Worm (Caenorhabditis elegans) whole organism, midembryonic: ENCODE data around the gene F35C11.7.

ENCODE experiments used
- T22C8.4 ChIP-seq: fragments of 200-800 bp; sonication (Bioruptor generic); IDR thresholded peaks from 2 replicates; pipeline ENCODE4 v1.3.6; 2022; ENCODE audit warnings: missing genetic modification characterization, missing compliant biosample characterization
- cog-1 ChIP-seq: sonication (generic microtip); optimal IDR thresholded peaks from 2 replicates; lab custom pipeline; 2016; ENCODE audit warnings: missing genetic modification characterization, missing compliant biosample characterization
- flt-1 ChIP-seq: fragments of 200-800 bp; sonication (Bioruptor generic); IDR thresholded peaks from 2 replicates; pipeline ENCODE4 v1.3.6; 2022; ENCODE audit warnings: missing genetic modification characterization, missing compliant biosample characterization
- klf-2 ChIP-seq: fragments of 200-800 bp; sonication (Bioruptor generic); conservative IDR thresholded peaks from 2 replicates; pipeline ENCODE4 v1.3.6; 2022; ENCODE audit warnings: missing genetic modification reagents, missing genetic modification characterization, missing compliant biosample characterization
- med-1 ChIP-seq: sonication (generic microtip); optimal IDR thresholded peaks from 2 replicates; lab custom pipeline; 2017; ENCODE audit warnings: missing genetic modification characterization, mild to moderate bottlenecking, missing compliant biosample characterization, antibody characterized with exemption, missing genetic modification reagents; ENCODE audit not compliant: insufficient read depth
- ref-1 ChIP-seq: fragments of 200-800 bp; sonication (Bioruptor generic); conservative IDR thresholded peaks from 2 replicates; pipeline ENCODE4 v1.3.6; 2022; ENCODE audit warnings: missing genetic modification reagents, missing genetic modification characterization, missing compliant biosample characterization
- tab-1 ChIP-seq: fragments of 200-800 bp; sonication (Bioruptor generic); IDR thresholded peaks from 2 replicates; pipeline ENCODE4 v1.3.6; 2022; ENCODE audit warnings: missing genetic modification characterization, missing compliant biosample characterization
- ztf-23 ChIP-seq: fragments of 200-800 bp; sonication (Bioruptor generic); IDR thresholded peaks from 2 replicates; pipeline ENCODE4 v1.3.6; 2022; ENCODE audit warnings: missing genetic modification reagents, missing genetic modification characterization, missing compliant biosample characterization
- ztf-29 ChIP-seq: fragments of 200-800 bp; sonication (Bioruptor generic); IDR thresholded peaks from 2 replicates; pipeline ENCODE4 v1.3.6; 2022; ENCODE audit warnings: missing genetic modification reagents, missing genetic modification characterization, missing compliant biosample characterization

The F35C11.7 gene

ce11 chrII:8223422-8223821, 32.7 kb upstream of the F35C11.7 start:
- no peak for TF ChIP-seq med-1 (GFP tag; lab: Kevin White, UChicago)
- TF ChIP-seq flt-1 (GFP tag; lab: Robert Waterston, UW): no peak
- no peak for TF ChIP-seq cog-1 (tag; lab: Kevin White, UChicago)
- no peak for TF ChIP-seq ztf-23 (GFP tag; lab: Robert Waterston, UW)
- no peak for TF ChIP-seq ztf-29 (GFP tag; lab: Robert Waterston, UW)
- TF ChIP-seq ref-1: no peak
- no peak for TF ChIP-seq klf-2
- TF ChIP-seq T22C8.4 (GFP tag; lab: Robert Waterston, UW): no peak
- TF ChIP-seq tab-1 (GFP tag; lab: Robert Waterston, UW): no peak

DNA sequence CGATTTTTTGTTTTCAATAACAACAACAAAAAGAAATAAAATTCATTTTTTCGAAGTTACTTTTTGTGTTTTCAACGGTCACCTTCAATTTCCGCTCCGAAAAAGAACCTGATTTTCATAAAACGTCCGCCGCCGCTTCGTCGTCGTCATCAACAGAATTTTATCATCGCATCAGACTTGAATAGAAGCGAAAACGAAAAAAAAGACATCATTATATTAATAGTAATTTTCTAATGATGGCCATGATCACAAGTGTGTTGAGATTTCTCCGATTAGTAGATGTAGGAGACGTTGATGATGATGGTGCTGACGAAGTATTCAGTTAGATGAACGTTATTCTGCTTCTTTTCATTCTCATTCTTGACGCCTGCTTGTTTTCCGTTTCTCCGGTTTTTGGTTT, 32.2 kb upstream of the F35C11.7 start:
- TF ChIP-seq tab-1 (GFP tag; lab: Robert Waterston, UW) (no peak), ztf-23 (GFP tag; lab: Robert Waterston, UW) (no peak), flt-1 (GFP tag; lab: Robert Waterston, UW) (no peak), cog-1 (tag; lab: Kevin White, UChicago) (no peak), T22C8.4 (GFP tag; lab: Robert Waterston, UW) (no peak), klf-2 (no peak), ztf-29 (GFP tag; lab: Robert Waterston, UW) (no peak), ref-1 (no peak), med-1 (GFP tag; lab: Kevin White, UChicago) (no peak)

ce11 chrII:8224623-8225022, 31.5 kb upstream of the F35C11.7 start:
- TF ChIP-seq med-1 (GFP tag; lab: Kevin White, UChicago) (no peak), ztf-23 (GFP tag; lab: Robert Waterston, UW) (no peak), T22C8.4 (GFP tag; lab: Robert Waterston, UW) (no peak), ztf-29 (GFP tag; lab: Robert Waterston, UW) (no peak), tab-1 (GFP tag; lab: Robert Waterston, UW) (no peak), ref-1 (no peak), cog-1 (tag; lab: Kevin White, UChicago) (no peak)

ce11 chrII:8225347-8225746, 30.8 kb upstream of the F35C11.7 start:
- TF ChIP-seq T22C8.4 (GFP tag; lab: Robert Waterston, UW) (no peak), flt-1 (GFP tag; lab: Robert Waterston, UW) (no peak), tab-1 (GFP tag; lab: Robert Waterston, UW) (no peak), med-1 (GFP tag; lab: Kevin White, UChicago) (no peak), klf-2 (no peak), ztf-23 (GFP tag; lab: Robert Waterston, UW) (no peak), ztf-29 (GFP tag; lab: Robert Waterston, UW) (no peak), ref-1 (no peak), cog-1 (tag; lab: Kevin White, UChicago) (no peak)

ce11 chrII:8225914-8226313, 30.2 kb upstream of the F35C11.7 start:
- no peak for TF ChIP-seq ref-1
- TF ChIP-seq med-1 (GFP tag; lab: Kevin White, UChicago): no peak
- TF ChIP-seq tab-1 (GFP tag; lab: Robert Waterston, UW): no peak
- no peak for TF ChIP-seq flt-1 (GFP tag; lab: Robert Waterston, UW)
- no peak for TF ChIP-seq klf-2
- no peak for TF ChIP-seq ztf-23 (GFP tag; lab: Robert Waterston, UW)
- no peak for TF ChIP-seq ztf-29 (GFP tag; lab: Robert Waterston, UW)
- no peak for TF ChIP-seq cog-1 (tag; lab: Kevin White, UChicago)
- TF ChIP-seq T22C8.4 (GFP tag; lab: Robert Waterston, UW): no peak

DNA sequence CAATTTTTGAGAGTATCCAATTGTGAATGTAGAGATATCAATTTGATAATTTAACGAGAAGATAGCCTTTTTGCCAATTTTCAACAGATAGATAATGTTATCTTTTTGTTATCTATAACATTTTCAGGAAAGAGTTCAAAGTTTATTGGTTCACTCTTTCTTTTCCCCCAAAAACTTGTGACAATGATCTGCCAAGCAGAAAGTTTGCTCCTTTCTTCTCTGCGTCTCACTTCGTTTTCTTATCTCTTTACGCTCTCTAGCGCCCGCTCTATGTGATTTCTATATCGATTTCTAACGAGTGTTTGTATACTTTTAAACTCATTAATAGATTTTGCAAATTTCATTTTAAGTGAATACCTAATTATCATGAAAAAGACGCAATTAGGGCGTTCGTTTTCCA, 29.6 kb upstream of the F35C11.7 start:
- TF ChIP-seq med-1 (GFP tag; lab: Kevin White, UChicago) (no peak), cog-1 (tag; lab: Kevin White, UChicago) (no peak), ref-1 (no peak), ztf-23 (GFP tag; lab: Robert Waterston, UW) (no peak), tab-1 (GFP tag; lab: Robert Waterston, UW) (no peak), T22C8.4 (GFP tag; lab: Robert Waterston, UW) (no peak), ztf-29 (GFP tag; lab: Robert Waterston, UW) (no peak), klf-2 (no peak), flt-1 (GFP tag; lab: Robert Waterston, UW) (no peak)

ce11 chrII:8230976-8231375, 25.1 kb upstream of the F35C11.7 start, which contains the start of gene M110.9:
TSS of gene M110.9 (plus strand) at chrII:8231276.
- TF ChIP-seq klf-2 (no peak), ref-1 (no peak), ztf-29 (GFP tag; lab: Robert Waterston, UW) (no peak), flt-1 (GFP tag; lab: Robert Waterston, UW) (no peak), tab-1 (GFP tag; lab: Robert Waterston, UW) (no peak)

DNA sequence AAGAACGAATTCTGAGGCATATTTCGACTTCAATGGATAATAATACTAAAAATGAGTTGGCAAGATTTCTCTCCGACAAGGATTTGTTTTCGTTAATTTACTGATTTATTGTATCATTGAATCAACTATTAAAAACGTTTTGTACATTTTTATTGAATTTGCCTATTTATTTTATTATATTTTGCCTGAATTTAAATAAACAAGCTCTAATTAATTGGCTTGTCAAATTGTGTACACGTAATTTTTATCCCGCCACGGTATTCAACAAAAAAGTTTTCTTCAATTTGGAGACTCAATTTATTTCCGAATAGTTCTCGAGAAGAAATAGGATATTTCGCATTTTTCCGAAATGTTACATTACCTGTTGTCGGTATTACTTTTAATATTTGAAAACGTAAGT, 23.6 kb upstream of the F35C11.7 start, which contains the start of gene M110.7:
M110.7 (plus strand) TSS at position 301 of the 400 bp plus-strand sequence.
- TF ChIP-seq flt-1 (GFP tag; lab: Robert Waterston, UW): no peak
- no peak for TF ChIP-seq cog-1 (tag; lab: Kevin White, UChicago)
- TF ChIP-seq ztf-29 (GFP tag; lab: Robert Waterston, UW): no peak
- no peak for TF ChIP-seq tab-1 (GFP tag; lab: Robert Waterston, UW)
- TF ChIP-seq ref-1: no peak
- no peak for TF ChIP-seq T22C8.4 (GFP tag; lab: Robert Waterston, UW)
- TF ChIP-seq med-1 (GFP tag; lab: Kevin White, UChicago): no peak
- TF ChIP-seq ztf-23 (GFP tag; lab: Robert Waterston, UW): no peak
- no peak for TF ChIP-seq klf-2

DNA sequence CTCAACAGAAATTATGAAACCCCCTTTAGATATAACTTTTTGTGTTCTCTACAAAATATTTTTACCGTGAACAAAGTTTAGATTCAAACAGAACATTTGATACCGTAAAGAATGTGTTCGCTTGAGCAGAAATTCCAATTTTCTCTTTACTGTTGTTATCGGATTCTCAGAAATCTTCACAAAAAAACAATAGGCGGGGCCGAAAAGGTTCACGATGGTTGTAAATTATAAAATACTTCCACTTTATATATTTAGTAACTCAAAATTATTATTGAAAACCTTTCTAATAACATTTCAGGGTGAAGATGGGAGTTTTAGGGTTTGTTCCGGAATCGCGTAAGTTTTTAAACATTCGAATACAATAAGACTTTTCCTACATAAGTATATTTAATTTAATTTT, 18.0 kb upstream of the F35C11.7 start, which contains the start of gene nlp-5:
nlp-5 (plus strand) TSS at position 301 of the 400 bp plus-strand sequence.
- TF ChIP-seq T22C8.4 (GFP tag; lab: Robert Waterston, UW) (no peak), cog-1 (tag; lab: Kevin White, UChicago) (no peak), ztf-23 (GFP tag; lab: Robert Waterston, UW) (no peak), ztf-29 (GFP tag; lab: Robert Waterston, UW) (no peak), tab-1 (GFP tag; lab: Robert Waterston, UW) (no peak), ref-1 (no peak), klf-2 (no peak), flt-1 (GFP tag; lab: Robert Waterston, UW) (no peak), med-1 (GFP tag; lab: Kevin White, UChicago) (no peak)
